Worm (Caenorhabditis elegans): ENCODE measurements around the gene glf-1.

DNA sequence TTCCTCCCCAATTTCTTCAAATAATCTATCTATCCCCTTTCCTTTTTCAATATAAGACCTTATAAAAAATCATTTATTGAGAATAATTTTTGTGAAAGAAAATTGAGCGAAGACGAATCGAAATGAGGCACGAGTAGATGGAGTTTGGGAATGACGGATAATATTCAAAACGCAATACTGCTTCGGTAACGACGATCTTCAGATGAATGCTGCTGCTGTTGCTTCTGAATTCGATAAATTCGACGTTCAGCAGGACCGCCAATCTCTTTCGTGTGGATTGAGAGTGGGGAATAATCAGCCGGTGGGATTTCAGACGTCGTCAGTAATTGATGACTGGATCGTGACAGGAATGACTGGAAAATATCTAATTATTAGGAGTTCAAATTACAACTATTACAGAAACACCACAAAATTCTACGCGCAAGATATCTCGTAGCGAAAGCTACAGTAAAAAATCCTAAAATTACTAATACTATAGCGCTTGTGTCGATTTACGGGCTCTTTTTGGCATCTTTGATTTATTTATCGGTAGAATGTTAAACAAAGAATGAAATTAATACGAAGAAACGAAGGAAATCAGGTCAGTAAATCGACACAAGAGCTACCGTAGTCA, 34.8 kb upstream of the glf-1 start:
- no peak for TF ChIP-seq nhr-237 (tag; optimal IDR thresholded peaks at IDR 0.05)
- no peak for TF ChIP-seq ztf-11 (tag; optimal IDR thresholded peaks at IDR 0.05)
- TF ChIP-seq nhr-11 (tag; optimal IDR thresholded peaks at IDR 0.05) = no peak
